Worm (Caenorhabditis elegans) whole organism, early embryonic: ENCODE measurements around the gene fbxb-53.
"Not testable (repeated sequence)": the region's sequence is repeated elsewhere in the genome, so short reads cannot be mapped to it uniquely, and the experiment has no call there.

ENCODE experiments used
- B0310.2 ChIP-seq: sonication (generic microtip); optimal IDR thresholded peaks from 2 replicates; lab custom pipeline; 2016; ENCODE audit warnings: mild to moderate bottlenecking, missing genetic modification characterization, missing compliant biosample characterization
- F13C5.2 ChIP-seq: sonication (generic microtip); optimal IDR thresholded peaks from 2 replicates; lab custom pipeline; 2017; ENCODE audit warnings: mild to moderate bottlenecking, missing genetic modification characterization, inconsistent platforms, missing compliant biosample characterization
- aly-1 ChIP-seq: sonication (generic microtip); optimal IDR thresholded peaks from 2 replicates; lab custom pipeline; 2016; ENCODE audit warnings: missing genetic modification characterization, missing compliant biosample characterization
- ama-1 ChIP-seq: fragments of 150-350 bp; optimal IDR thresholded peaks from 2 replicates; lab custom pipeline; 2014
- ceh-13 ChIP-seq: fragments of 200-800 bp; sonication (Bioruptor generic); optimal IDR thresholded peaks from 2 replicates; lab custom pipeline; 2018; ENCODE audit warnings: mild to moderate bottlenecking, missing genetic modification characterization, missing compliant biosample characterization
- ceh-36 ChIP-seq: sonication (generic microtip); optimal IDR thresholded peaks from 2 replicates; lab custom pipeline; 2016; ENCODE audit warnings: missing genetic modification characterization, inconsistent platforms, missing compliant biosample characterization
- ets-7 ChIP-seq: sonication (generic microtip); optimal IDR thresholded peaks from 2 replicates; lab custom pipeline; 2016; ENCODE audit warnings: missing genotype, missing genetic modification characterization, missing compliant biosample characterization
- flt-1 ChIP-seq: fragments of 200-800 bp; sonication (Bioruptor generic); IDR thresholded peaks from 2 replicates; pipeline ENCODE4 v1.3.6; 2022; ENCODE audit warnings: missing genetic modification characterization, missing compliant biosample characterization
- hmbx-1 ChIP-seq: sonication (generic microtip); optimal IDR thresholded peaks from 2 replicates; lab custom pipeline; 2016; ENCODE audit warnings: mild to moderate bottlenecking, missing genetic modification characterization, missing compliant biosample characterization
- hmg-4 ChIP-seq: fragments of 200-800 bp; sonication (Bioruptor generic); optimal IDR thresholded peaks from 2 replicates; lab custom pipeline; 2018; ENCODE audit warnings: mild to moderate bottlenecking, missing genetic modification characterization, missing compliant biosample characterization
- hnd-1 ChIP-seq: sonication (generic microtip); optimal IDR thresholded peaks from 2 replicates; lab custom pipeline; 2016; ENCODE audit warnings: missing genetic modification characterization, missing compliant biosample characterization
- pes-1 ChIP-seq: fragments of 200-800 bp; sonication (Bioruptor generic); IDR thresholded peaks from 2 replicates; pipeline ENCODE4 v1.3.6; 2022; ENCODE audit warnings: missing genetic modification reagents, missing genetic modification characterization, missing compliant biosample characterization
- scrt-1 ChIP-seq: fragments of 200-800 bp; sonication (Bioruptor generic); IDR thresholded peaks from 2 replicates; pipeline ENCODE4 v1.3.6; 2022; ENCODE audit warnings: missing genetic modification characterization, missing compliant biosample characterization
- sea-1 ChIP-seq: fragments of 200-800 bp; sonication (Bioruptor generic); conservative IDR thresholded peaks from 2 replicates; pipeline ENCODE4 v1.3.6; 2022; ENCODE audit warnings: missing genetic modification characterization, missing compliant biosample characterization
- tbx-11 ChIP-seq: fragments of 200-800 bp; sonication (Bioruptor generic); IDR thresholded peaks from 2 replicates; pipeline ENCODE4 v1.3.6; 2022; ENCODE audit warnings: missing genetic modification characterization, missing compliant biosample characterization
- tbx-37 ChIP-seq: fragments of 200-800 bp; sonication (Bioruptor generic); conservative IDR thresholded peaks from 2 replicates; pipeline ENCODE4 v1.3.6; 2022; ENCODE audit warnings: missing genetic modification reagents, missing genetic modification characterization, missing compliant biosample characterization
- tra-4 ChIP-seq: sonication (generic microtip); optimal IDR thresholded peaks from 2 replicates; lab custom pipeline; 2017; ENCODE audit warnings: missing genetic modification characterization, missing compliant biosample characterization

fbxb-53 gene

ce11 chrII:1771347-1771746 is 14.7 kb downstream of the fbxb-53 start, which contains the start of gene math-26:
math-26 (plus strand) TSS chrII:1771647.
- not testable (repeated sequence) for TF ChIP-seq tbx-11 (GFP tag; lab: Robert Waterston, UW); ets-7 (tag; lab: Kevin White, UChicago); tbx-37 (GFP tag; lab: Robert Waterston, UW)

DNA sequence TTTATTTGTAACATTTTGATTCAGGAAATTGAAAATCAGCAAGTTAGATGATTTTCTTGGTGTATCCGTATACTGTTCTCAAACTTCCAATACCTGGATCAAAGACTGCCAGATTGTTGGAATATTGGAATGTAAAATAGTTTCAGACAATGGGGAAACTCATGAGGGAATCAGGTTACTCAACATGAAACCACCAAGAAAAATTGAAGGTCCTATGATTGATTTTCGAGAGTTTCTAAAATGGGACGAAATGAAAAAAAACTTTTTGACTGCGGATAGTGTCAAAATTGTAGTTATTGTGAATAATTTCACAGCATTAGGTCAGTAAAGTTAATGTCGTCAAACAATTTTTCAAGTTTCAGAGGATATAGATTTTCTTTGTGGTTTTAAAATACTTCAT is 15.1 kb downstream of the fbxb-53 start, which contains the start of gene math-3:
math-3 (plus strand) TSS at position 301 of the 400 bp plus-strand sequence.
- TF ChIP-seq pes-1 (GFP tag; lab: Robert Waterston, UW) (no peak), aly-1 (tag; lab: Kevin White, UChicago) (no peak), hnd-1 (tag; lab: Kevin White, UChicago) (no peak), F13C5.2 (no peak), hmbx-1 (tag; lab: Kevin White, UChicago) (no peak), ceh-13 (GFP tag; lab: Kevin White, UChicago) (no peak), tbx-37 (GFP tag; lab: Robert Waterston, UW) (no peak), B0310.2 (tag; lab: Kevin White, UChicago) (no peak), sea-1 (GFP tag; lab: Robert Waterston, UW) (no peak), scrt-1 (GFP tag; lab: Robert Waterston, UW) (no peak), ets-7 (tag; lab: Kevin White, UChicago) (no peak), ceh-36 (tag; lab: Kevin White, UChicago) (no peak), hmg-4 (GFP tag; lab: Kevin White, UChicago) (no peak), ama-1 (no peak)

- not testable (repeated sequence) for TF ChIP-seq ets-7 (tag; lab: Kevin White, UChicago); ama-1; B0310.2 (tag; lab: Kevin White, UChicago)
Measured at ce11 chrII:1775234-1775633, 18.6 kb downstream of the fbxb-53 start, which contains the start of gene F36H5.14. F36H5.14 (plus strand) TSS chrII:1775534.

DNA sequence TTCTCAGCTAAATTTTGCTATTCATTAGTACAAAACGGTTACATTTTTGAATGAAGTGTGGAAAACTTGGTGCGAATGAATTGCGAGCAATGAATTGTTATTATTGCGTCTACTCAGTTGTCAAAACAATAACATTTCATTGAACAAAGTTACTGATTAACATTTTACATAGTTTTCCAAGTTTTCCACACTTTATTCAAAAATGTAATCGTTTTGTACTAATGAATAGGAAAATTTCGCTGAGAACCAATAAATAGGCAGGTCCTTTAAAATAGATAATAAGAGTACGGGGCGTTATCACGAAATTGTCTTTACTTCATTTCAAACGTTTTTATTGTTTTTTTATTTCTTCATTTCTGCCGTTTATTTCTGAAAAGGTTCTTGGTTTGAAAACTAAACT is 25.8 kb downstream of the fbxb-53 start, which contains the start of gene math-4:
math-4 (minus strand) TSS at position 101 of the 400 bp plus-strand sequence.
- TF ChIP-seq sea-1 (GFP tag; lab: Robert Waterston, UW), result no peak
- no peak for TF ChIP-seq flt-1 (GFP tag; lab: Robert Waterston, UW)
- TF ChIP-seq hnd-1 (tag; lab: Kevin White, UChicago), result no peak
- TF ChIP-seq hmg-4 (GFP tag; lab: Kevin White, UChicago), result no peak
- no peak for TF ChIP-seq F13C5.2
- TF ChIP-seq ceh-36 (tag; lab: Kevin White, UChicago), result no peak
- TF ChIP-seq B0310.2 (tag; lab: Kevin White, UChicago), result no peak
- no peak for TF ChIP-seq hmbx-1 (tag; lab: Kevin White, UChicago)
- TF ChIP-seq tbx-37 (GFP tag; lab: Robert Waterston, UW), result no peak

DNA sequence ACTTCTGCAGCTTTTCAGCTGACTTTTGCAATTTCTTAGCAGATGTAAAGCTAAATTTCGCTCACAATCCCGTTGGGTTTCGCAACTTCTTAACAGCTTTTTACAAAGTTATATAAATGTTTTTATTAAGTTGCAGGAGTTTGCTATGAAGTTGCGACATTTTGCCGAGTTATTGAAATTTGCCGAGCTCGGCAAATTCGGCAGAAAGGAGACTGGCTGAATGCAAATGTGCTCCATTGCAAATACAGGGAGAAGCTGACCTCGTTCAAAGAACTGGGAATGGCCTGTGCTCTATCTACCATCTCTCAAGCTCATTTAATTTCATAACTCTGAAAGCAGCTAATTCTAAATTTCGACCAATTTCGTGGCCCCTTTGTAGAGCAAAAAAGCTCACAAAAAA is 28.1 kb downstream of the fbxb-53 start, which contains the start of gene C08F1.11:
C08F1.11 (minus strand) TSS at position 101 of the 400 bp plus-strand sequence.
- TF ChIP-seq tbx-37 (GFP tag; lab: Robert Waterston, UW) (no peak), ama-1 (no peak), ceh-36 (tag; lab: Kevin White, UChicago) (no peak), F13C5.2 (no peak)

ce11 chrII:1786209-1786608 is 29.5 kb downstream of the fbxb-53 start, which contains the start of gene C08F1.10:
C08F1.10 (minus strand) TSS chrII:1786309.
- TF ChIP-seq F13C5.2 (no peak), tbx-11 (GFP tag; lab: Robert Waterston, UW) (no peak), aly-1 (tag; lab: Kevin White, UChicago) (no peak), tbx-37 (GFP tag; lab: Robert Waterston, UW) (no peak), ama-1 (no peak), ceh-13 (GFP tag; lab: Kevin White, UChicago) (no peak), flt-1 (GFP tag; lab: Robert Waterston, UW) (no peak), pes-1 (GFP tag; lab: Robert Waterston, UW) (no peak), tra-4 (tag; lab: Kevin White, UChicago) (no peak), hnd-1 (tag; lab: Kevin White, UChicago) (no peak), ets-7 (tag; lab: Kevin White, UChicago) (no peak), hmbx-1 (tag; lab: Kevin White, UChicago) (no peak), scrt-1 (GFP tag; lab: Robert Waterston, UW) (no peak), B0310.2 (tag; lab: Kevin White, UChicago) (no peak), ceh-36 (tag; lab: Kevin White, UChicago) (no peak), hmg-4 (GFP tag; lab: Kevin White, UChicago) (no peak), sea-1 (GFP tag; lab: Robert Waterston, UW) (no peak)

ce11 chrII:1787208-1787607 is 30.5 kb downstream of the fbxb-53 start:
- no peak for TF ChIP-seq tra-4 (tag; lab: Kevin White, UChicago)
- TF ChIP-seq ama-1, result no peak
- TF ChIP-seq ets-7 (tag; lab: Kevin White, UChicago), result no peak
- no peak for TF ChIP-seq sea-1 (GFP tag; lab: Robert Waterston, UW)
- no peak for TF ChIP-seq ceh-13 (GFP tag; lab: Kevin White, UChicago)
- no peak for TF ChIP-seq hmbx-1 (tag; lab: Kevin White, UChicago)
- TF ChIP-seq aly-1 (tag; lab: Kevin White, UChicago), result no peak
- TF ChIP-seq B0310.2 (tag; lab: Kevin White, UChicago), result no peak
- no peak for TF ChIP-seq scrt-1 (GFP tag; lab: Robert Waterston, UW)
- no peak for TF ChIP-seq ceh-36 (tag; lab: Kevin White, UChicago)
- TF ChIP-seq tbx-11 (GFP tag; lab: Robert Waterston, UW), result no peak
- no peak for TF ChIP-seq pes-1 (GFP tag; lab: Robert Waterston, UW)
- no peak for TF ChIP-seq F13C5.2
- no peak for TF ChIP-seq tbx-37 (GFP tag; lab: Robert Waterston, UW)
